Worm (Caenorhabditis elegans) whole organism, L4 larva: ENCODE results near the gene dlc-4.
A peak's percentile ranks its signal among the peaks of the same experiment; 100 is the strongest.

Experiments used
- F10B5.3 ChIP-seq: sonication (generic microtip); optimal IDR thresholded peaks from 2 replicates; lab custom pipeline; 2016; ENCODE audit warnings: mild to moderate bottlenecking, missing genetic modification characterization, missing compliant biosample characterization
- F26F4.8 ChIP-seq: fragments of 200-800 bp; sonication (Bioruptor generic); conservative IDR thresholded peaks from 2 replicates; pipeline ENCODE4 v1.3.6; 2022; ENCODE audit warnings: missing genetic modification characterization, missing compliant biosample characterization
- T20F7.1 ChIP-seq: fragments of 200-800 bp; sonication (Bioruptor generic); optimal IDR thresholded peaks from 2 replicates; lab custom pipeline; 2018; ENCODE audit warnings: mild to moderate bottlenecking, missing genetic modification characterization, missing compliant biosample characterization
- ZK337.2 ChIP-seq: fragments of 200-800 bp; sonication (Bioruptor generic); IDR thresholded peaks from 2 replicates; pipeline ENCODE4 v1.3.6; 2022; ENCODE audit warnings: missing genetic modification reagents, missing genetic modification characterization, missing compliant biosample characterization
- ama-1 ChIP-seq: fragments of 150-350 bp; optimal IDR thresholded peaks from 2 replicates; lab custom pipeline; 2014; ENCODE audit warnings: inconsistent platforms, mixed read lengths
- arid-1 ChIP-seq: fragments of 200-800 bp; sonication (Bioruptor generic); conservative IDR thresholded peaks from 2 replicates; pipeline ENCODE4 v1.3.6; 2022; ENCODE audit warnings: missing genetic modification reagents, missing genetic modification characterization, missing compliant biosample characterization
- attf-4 ChIP-seq: sonication (generic microtip); optimal IDR thresholded peaks from 3 replicates; lab custom pipeline; 2017; ENCODE audit warnings: missing biosample characterization, missing genetic modification characterization
- ceh-20 ChIP-seq: fragments of 200-800 bp; sonication (Bioruptor generic); IDR thresholded peaks from 2 replicates; pipeline ENCODE4 v1.3.6; 2022; ENCODE audit warnings: missing genetic modification reagents, missing genetic modification characterization, missing compliant biosample characterization
- ceh-28 ChIP-seq: fragments of 150-350 bp; optimal IDR thresholded peaks from 2 replicates; lab custom pipeline; 2014; ENCODE audit warnings: missing biosample characterization, missing genetic modification reagents, missing genetic modification characterization
- ceh-32 ChIP-seq: sonication (generic microtip); optimal IDR thresholded peaks from 2 replicates; lab custom pipeline; 2016; ENCODE audit warnings: mild to moderate bottlenecking, missing genetic modification characterization, missing compliant biosample characterization; ENCODE audit not compliant: poor library complexity
- ceh-44 ChIP-seq: fragments of 200-800 bp; sonication (Bioruptor generic); IDR thresholded peaks from 2 replicates; pipeline ENCODE4 v1.3.6; 2022; ENCODE audit warnings: missing genetic modification reagents, missing genetic modification characterization, missing compliant biosample characterization
- ctbp-1 ChIP-seq: fragments of 200-800 bp; sonication (Bioruptor generic); IDR thresholded peaks from 2 replicates; pipeline ENCODE4 v1.3.6; 2022; ENCODE audit warnings: missing genetic modification reagents, missing genetic modification characterization, missing compliant biosample characterization
- daf-19 ChIP-seq: fragments of 200-800 bp; sonication (Bioruptor generic); conservative IDR thresholded peaks from 2 replicates; pipeline ENCODE4 v1.3.6; 2022; ENCODE audit warnings: missing genetic modification characterization, missing compliant biosample characterization
- dmd-8 ChIP-seq: fragments of 200-800 bp; sonication (Bioruptor generic); IDR thresholded peaks from 2 replicates; pipeline ENCODE4 v1.3.6; 2022; ENCODE audit warnings: missing genetic modification characterization, missing compliant biosample characterization
- dmd-9 ChIP-seq: fragments of 200-800 bp; sonication (Bioruptor generic); IDR thresholded peaks from 2 replicates; pipeline ENCODE4 v1.3.6; 2022; ENCODE audit warnings: missing genetic modification reagents, missing genetic modification characterization, missing compliant biosample characterization
- dpl-1 ChIP-seq: fragments of 150-350 bp; optimal IDR thresholded peaks from 2 replicates; lab custom pipeline; 2014; ENCODE audit warnings: missing biosample characterization, missing genetic modification reagents, missing genetic modification characterization
- fos-1 ChIP-seq: fragments of 150-350 bp; optimal IDR thresholded peaks from 2 replicates; lab custom pipeline; 2014; ENCODE audit warnings: missing biosample characterization, missing genetic modification characterization
- gei-8 ChIP-seq: fragments of 200-800 bp; sonication (Bioruptor generic); optimal IDR thresholded peaks from 2 replicates; lab custom pipeline; 2018; ENCODE audit warnings: mild to moderate bottlenecking, missing genetic modification characterization, missing compliant biosample characterization
- hmg-1.1 ChIP-seq: fragments of 200-800 bp; sonication (Bioruptor generic); IDR thresholded peaks from 2 replicates; pipeline ENCODE4 v1.3.6; 2022; ENCODE audit warnings: missing genetic modification reagents, missing genetic modification characterization, missing compliant biosample characterization
- lin-1 ChIP-seq: fragments of 200-800 bp; sonication (Bioruptor generic); IDR thresholded peaks from 2 replicates; pipeline ENCODE4 v1.3.6; 2022; ENCODE audit warnings: missing genetic modification reagents, missing genetic modification characterization, missing compliant biosample characterization
- lin-13 ChIP-seq: fragments of 150-350 bp; optimal IDR thresholded peaks from 2 replicates; lab custom pipeline; 2014; ENCODE audit warnings: missing biosample characterization, missing genetic modification reagents, missing genetic modification characterization
- lin-29 ChIP-seq: fragments of 200-800 bp; sonication (Bioruptor generic); IDR thresholded peaks from 2 replicates; pipeline ENCODE4 v1.3.6; 2022; ENCODE audit warnings: missing genetic modification reagents, missing genetic modification characterization, missing compliant biosample characterization
- lin-38 ChIP-seq: fragments of 200-800 bp; sonication (Bioruptor generic); IDR thresholded peaks from 2 replicates; pipeline ENCODE4 v1.3.6; 2022; ENCODE audit warnings: missing genetic modification reagents, missing genetic modification characterization, missing compliant biosample characterization
- madf-5 ChIP-seq, 2 experiments: fragments of 200-800 bp; sonication (Bioruptor generic); IDR thresholded peaks; 2 replicates each; pipeline ENCODE4 v1.3.6; 2022; ENCODE audit warnings: missing compliant biosample characterization in 2 of 2, missing genetic modification characterization in 2 of 2
- madf-9 ChIP-seq: fragments of 200-800 bp; sonication (Bioruptor generic); conservative IDR thresholded peaks from 2 replicates; pipeline ENCODE4 v1.3.6; 2022; ENCODE audit warnings: missing genetic modification reagents, missing genetic modification characterization, missing compliant biosample characterization
- mdl-1 ChIP-seq, 2 experiments: fragments of 150-350 bp in 1 of 2; sonication (generic microtip) in 1 of 2; optimal IDR thresholded peaks; 2 replicates each; lab custom pipeline; 2014 to 2017; ENCODE audit warnings: missing biosample characterization in 2 of 2, missing genetic modification characterization in 2 of 2
- mdt-29 ChIP-seq: fragments of 200-800 bp; sonication (Bioruptor generic); IDR thresholded peaks from 2 replicates; pipeline ENCODE4 v1.3.6; 2022; ENCODE audit warnings: missing genetic modification reagents, missing genetic modification characterization, missing compliant biosample characterization
- mep-1 ChIP-seq: fragments of 150-350 bp; sonication (generic microtip); optimal IDR thresholded peaks from 3 replicates; lab custom pipeline; 2014; ENCODE audit warnings: missing biosample characterization, missing genetic modification characterization
- mes-2 ChIP-seq: sonication (generic microtip); optimal IDR thresholded peaks from 2 replicates; lab custom pipeline; 2016; ENCODE audit warnings: missing genotype, mild to moderate bottlenecking, missing genetic modification characterization, missing compliant biosample characterization; ENCODE audit not compliant: poor library complexity, severe bottlenecking
- mxl-2 ChIP-seq: fragments of 200-800 bp; sonication (Bioruptor generic); conservative IDR thresholded peaks from 2 replicates; pipeline ENCODE4 v1.3.6; 2022; ENCODE audit warnings: missing genetic modification reagents, missing genetic modification characterization, missing compliant biosample characterization
- nhr-10 ChIP-seq: fragments of 150-350 bp; optimal IDR thresholded peaks from 2 replicates; lab custom pipeline; 2014; ENCODE audit warnings: missing biosample characterization, missing genetic modification characterization
- nhr-11 ChIP-seq: fragments of 150-350 bp; optimal IDR thresholded peaks from 2 replicates; lab custom pipeline; 2014; ENCODE audit warnings: missing biosample characterization, missing genetic modification characterization
- nhr-111 ChIP-seq: fragments of 200-800 bp; sonication (Bioruptor generic); optimal IDR thresholded peaks from 2 replicates; lab custom pipeline; 2018; ENCODE audit warnings: mild to moderate bottlenecking, missing genetic modification characterization, missing compliant biosample characterization
- nhr-237 ChIP-seq: sonication (generic microtip); optimal IDR thresholded peaks from 2 replicates; lab custom pipeline; 2017; ENCODE audit warnings: missing biosample characterization, missing genetic modification characterization
- nhr-25 ChIP-seq: sonication (generic microtip); optimal IDR thresholded peaks from 2 replicates; lab custom pipeline; 2017; ENCODE audit warnings: missing genetic modification characterization, mild to moderate bottlenecking, missing compliant biosample characterization, antibody characterized with exemption, moderate library complexity, borderline replicate concordance; ENCODE audit not compliant: insufficient read depth
- nhr-42 ChIP-seq: fragments of 200-800 bp; sonication (Bioruptor generic); IDR thresholded peaks from 2 replicates; pipeline ENCODE4 v1.3.6; 2022; ENCODE audit warnings: missing genetic modification characterization, missing compliant biosample characterization
- nhr-48 ChIP-seq: sonication (generic microtip); optimal IDR thresholded peaks from 2 replicates; lab custom pipeline; 2016; ENCODE audit warnings: mild to moderate bottlenecking, missing genetic modification characterization, missing compliant biosample characterization
- nhr-6 ChIP-seq: fragments of 150-350 bp; optimal IDR thresholded peaks from 2 replicates; lab custom pipeline; 2014; ENCODE audit warnings: missing biosample characterization, missing genetic modification characterization
- php-3 ChIP-seq: fragments of 200-800 bp; sonication (Bioruptor generic); IDR thresholded peaks from 2 replicates; pipeline ENCODE4 v1.3.6; 2022; ENCODE audit warnings: missing genetic modification reagents, missing genetic modification characterization, missing compliant biosample characterization
- pqm-1 ChIP-seq: sonication (generic microtip); optimal IDR thresholded peaks from 2 replicates; lab custom pipeline; 2017; ENCODE audit warnings: missing biosample characterization, missing genetic modification characterization
- skn-1 ChIP-seq: fragments of 150-350 bp; optimal IDR thresholded peaks from 2 replicates; lab custom pipeline; 2014; ENCODE audit warnings: missing biosample characterization, missing genetic modification characterization
- snpc-1.2 ChIP-seq: fragments of 200-800 bp; sonication (Bioruptor generic); IDR thresholded peaks from 2 replicates; pipeline ENCODE4 v1.3.6; 2022; ENCODE audit warnings: missing genetic modification reagents, missing genetic modification characterization, missing compliant biosample characterization
- snpc-4 ChIP-seq: fragments of 150-350 bp; optimal IDR thresholded peaks from 2 replicates; lab custom pipeline; 2014; ENCODE audit warnings: missing biosample characterization, missing genetic modification characterization
- spr-1 ChIP-seq: sonication (generic microtip); optimal IDR thresholded peaks from 2 replicates; lab custom pipeline; 2016; ENCODE audit warnings: mild to moderate bottlenecking, missing genetic modification characterization, missing compliant biosample characterization
- spr-3 ChIP-seq: fragments of 200-800 bp; sonication (Bioruptor generic); optimal IDR thresholded peaks from 2 replicates; lab custom pipeline; 2018; ENCODE audit warnings: mild to moderate bottlenecking, missing genetic modification characterization, missing compliant biosample characterization
- tag-97 ChIP-seq: fragments of 200-800 bp; sonication (Bioruptor generic); IDR thresholded peaks from 2 replicates; pipeline ENCODE4 v1.3.6; 2022; ENCODE audit warnings: missing genetic modification characterization, missing compliant biosample characterization
- zag-1 ChIP-seq: fragments of 150-350 bp; optimal IDR thresholded peaks from 2 replicates; lab custom pipeline; 2014; ENCODE audit warnings: missing biosample characterization, missing genetic modification characterization
- zip-11 ChIP-seq: fragments of 200-800 bp; sonication (Bioruptor generic); IDR thresholded peaks from 2 replicates; pipeline ENCODE4 v1.3.6; 2022; ENCODE audit warnings: missing genetic modification characterization, missing compliant biosample characterization
- zip-2 ChIP-seq: fragments of 150-350 bp; optimal IDR thresholded peaks from 2 replicates; lab custom pipeline; 2014; ENCODE audit warnings: missing biosample characterization, missing genetic modification characterization
- ztf-7 ChIP-seq: fragments of 150-350 bp; optimal IDR thresholded peaks from 2 replicates; lab custom pipeline; 2014; ENCODE audit warnings: missing biosample characterization, missing genetic modification characterization

The dlc-4 gene

DNA sequence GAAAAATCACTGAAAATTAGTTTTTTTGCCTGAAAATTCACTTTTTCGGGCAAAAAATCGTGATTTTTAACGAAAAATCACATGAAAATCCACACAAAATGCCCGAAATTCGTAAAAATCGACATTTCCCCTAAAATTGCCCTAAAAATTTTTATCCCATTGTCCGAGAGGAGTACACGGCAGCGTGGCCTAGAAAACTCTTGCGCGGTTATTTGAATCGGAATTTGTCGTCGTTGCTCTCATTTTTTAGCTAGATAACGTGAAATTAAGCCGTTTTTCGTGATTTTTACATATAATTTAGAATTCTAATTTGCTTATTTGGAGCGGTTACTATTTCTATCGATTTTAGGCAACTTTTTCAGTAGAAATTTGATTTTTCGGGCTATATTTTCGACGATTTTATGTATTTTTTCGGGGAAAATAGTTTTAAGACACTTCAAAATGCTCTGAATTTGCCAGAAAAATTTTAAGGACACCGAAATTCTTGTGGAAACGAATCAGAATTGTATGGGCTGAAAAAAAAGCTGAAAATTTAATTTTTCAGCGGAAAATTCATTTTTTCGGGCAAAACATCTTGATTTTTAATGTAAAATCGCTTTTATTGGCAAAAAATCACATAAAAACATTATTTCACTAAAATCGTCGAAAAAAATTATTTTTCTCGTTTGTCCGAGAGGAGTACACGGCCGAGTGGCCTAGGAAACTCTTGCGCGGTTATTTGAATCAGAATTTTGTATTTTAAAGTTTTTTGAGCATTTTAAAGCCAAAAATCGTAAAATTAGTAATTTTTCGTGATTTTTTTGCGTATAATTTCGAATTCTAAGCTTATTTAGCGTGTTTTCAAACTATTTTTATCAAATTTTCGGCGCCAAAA is 27.7 kb upstream of the dlc-4 start (continued):
- TF ChIP-seq nhr-11 = no peak
- TF ChIP-seq nhr-25 = no peak
- peak; percentile 32; the same call in 1 of the 2 replicates for TF ChIP-seq hmg-1.1 (GFP tag; lab: Robert Waterston, UW)
- no peak for TF ChIP-seq ceh-28 (tag; lab: Kevin White, UChicago)
- TF ChIP-seq mep-1 (tag; lab: Kevin White, UChicago) = peak; percentile 31
- peak; percentile 62 for TF ChIP-seq ceh-20 (GFP tag; lab: Robert Waterston, UW)
- no peak for TF ChIP-seq zip-11
- no peak for TF ChIP-seq lin-29
- TF ChIP-seq dpl-1 (GFP tag; lab: Kevin White, UChicago) = peak; percentile 95
- TF ChIP-seq mdt-29 (GFP tag; lab: Robert Waterston, UW) = peak; percentile 65; the same call in 1 of the 2 replicates
- TF ChIP-seq skn-1 (tag; lab: Kevin White, UChicago) = no peak
- no peak for TF ChIP-seq ama-1 (lab: Kevin White, UChicago)
- TF ChIP-seq tag-97 = 0 out of 2 replicates have a peak, but pooled peaks have one; percentile 63
- TF ChIP-seq dmd-8 = no peak
- no peak for TF ChIP-seq madf-5 (GFP tag; IDR thresholded peaks at IDR 0.05; lab: Robert Waterston, UW)
- TF ChIP-seq ceh-32 (tag; lab: Kevin White, UChicago) = no peak
- TF ChIP-seq mes-2 (tag; lab: Kevin White, UChicago) = peak; percentile 99
- 0 out of 2 replicates have a peak, but pooled peaks have one; percentile 56 for TF ChIP-seq ceh-44 (GFP tag; lab: Robert Waterston, UW)
- TF ChIP-seq spr-3 (GFP tag; lab: Kevin White, UChicago) = peak; percentile 8
- TF ChIP-seq ztf-7 (tag; lab: Kevin White, UChicago) = peak; percentile 17
- peak; percentile 96 for TF ChIP-seq snpc-1.2 (GFP tag; lab: Robert Waterston, UW)
- no peak for TF ChIP-seq nhr-111
- TF ChIP-seq lin-1 (GFP tag; lab: Robert Waterston, UW) = no peak
- no peak for TF ChIP-seq F26F4.8
- TF ChIP-seq attf-4 = no peak
- TF ChIP-seq F10B5.3 (tag; lab: Kevin White, UChicago) = peak; percentile 45
- TF ChIP-seq ZK337.2 = peak; percentile 97
- no peak for TF ChIP-seq mdl-1 (tag; optimal IDR thresholded peaks at IDR 0.05; lab: Kevin White, UChicago)
- no peak for TF ChIP-seq nhr-237 (tag; lab: Kevin White, UChicago)
- TF ChIP-seq nhr-48 = no peak
- TF ChIP-seq fos-1 = no peak
- TF ChIP-seq zip-2 (tag; lab: Kevin White, UChicago) = no peak
- TF ChIP-seq arid-1 (GFP tag; lab: Robert Waterston, UW) = no peak
- TF ChIP-seq nhr-6 (tag; lab: Kevin White, UChicago) = peak; percentile 54
- 0 out of 2 replicates have a peak, but pooled peaks have one; percentile 11 for TF ChIP-seq ctbp-1 (GFP tag; lab: Robert Waterston, UW)
- peak; percentile 82 for TF ChIP-seq madf-9 (GFP tag; lab: Robert Waterston, UW)
- TF ChIP-seq daf-19 (GFP tag; lab: Robert Waterston, UW) = no peak
- peak; percentile 1 for TF ChIP-seq lin-13 (GFP tag; lab: Kevin White, UChicago)
- no peak for TF ChIP-seq pqm-1 (tag; lab: Kevin White, UChicago)
- TF ChIP-seq nhr-42 = 0 out of 2 replicates have a peak, but pooled peaks have one; percentile 67
- TF ChIP-seq lin-38 = peak; percentile 76
- TF ChIP-seq mxl-2 (GFP tag; lab: Robert Waterston, UW) = peak; percentile 59; the same call in 1 of the 2 replicates
- TF ChIP-seq T20F7.1 = no peak
- TF ChIP-seq php-3 = no peak
- no peak for TF ChIP-seq zag-1
- peak; percentile 18 for TF ChIP-seq gei-8 (GFP tag; lab: Kevin White, UChicago)
- TF ChIP-seq snpc-4 (tag; lab: Kevin White, UChicago) = no peak
- peak; percentile 89 for TF ChIP-seq dmd-9 (GFP tag; lab: Robert Waterston, UW)
- TF ChIP-seq spr-1 (tag; lab: Kevin White, UChicago) = no peak
- TF ChIP-seq nhr-10 = no peak
